Worm (Caenorhabditis elegans) whole organism, dauer: ENCODE measurements around the gene C30G7.5.

Experiments
- unc-62 ChIP-seq: sonication (generic microtip); optimal IDR thresholded peaks from 2 replicates; lab custom pipeline; 2017; ENCODE audit warnings: missing biosample characterization, missing genetic modification reagents, missing genetic modification characterization

The C30G7.5 gene

ce11 chrV:14907445-14907844, 47.1 kb downstream of the C30G7.5 start:
- TF ChIP-seq unc-62 (GFP tag; lab: Kevin White, UChicago), result no peak
